Fruit fly (Drosophila melanogaster) S2 (cell line): ENCODE results near the gene CG43407.

ENCODE experiments used
- CG8478 ChIP-seq: fragments of >200 bp; optimal IDR thresholded peaks from 2 replicates; lab custom pipeline; 2018
- CTCF ChIP-seq, 2 experiments: fragments of >200 bp; optimal IDR thresholded peaks; 2 replicates each; lab custom pipeline; 2018

DNA sequence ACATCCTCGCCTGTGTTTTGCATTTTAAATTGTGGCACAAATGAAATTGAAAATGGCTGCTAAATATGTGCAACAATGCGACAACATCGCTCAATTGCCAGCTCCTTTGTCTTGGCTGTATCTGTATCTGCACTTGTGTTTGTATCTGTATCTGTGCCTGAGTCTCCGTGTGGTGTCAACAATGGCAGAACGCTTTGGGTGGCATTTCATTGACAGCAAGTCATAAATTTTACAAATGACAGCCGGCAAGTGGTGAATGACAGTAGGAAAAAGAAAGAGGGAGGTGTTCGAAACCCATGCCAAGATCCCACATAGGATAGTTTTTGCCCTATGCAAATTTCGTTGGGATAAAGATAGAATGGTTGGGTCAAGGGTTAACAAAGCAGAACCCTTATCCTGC lies 21.3 kb downstream of the CG43407 start:
- TF ChIP-seq CG8478, result no peak
- no peak for TF ChIP-seq CTCF (optimal IDR thresholded peaks at IDR 0.05; lab: Kevin White, UChicago)
